Worm (Caenorhabditis elegans): Measurements from ENCODE around the gene srsx-16.
A peak's percentile ranks its signal among the peaks of the same experiment; 100 is the strongest.

The srsx-16 gene

DNA sequence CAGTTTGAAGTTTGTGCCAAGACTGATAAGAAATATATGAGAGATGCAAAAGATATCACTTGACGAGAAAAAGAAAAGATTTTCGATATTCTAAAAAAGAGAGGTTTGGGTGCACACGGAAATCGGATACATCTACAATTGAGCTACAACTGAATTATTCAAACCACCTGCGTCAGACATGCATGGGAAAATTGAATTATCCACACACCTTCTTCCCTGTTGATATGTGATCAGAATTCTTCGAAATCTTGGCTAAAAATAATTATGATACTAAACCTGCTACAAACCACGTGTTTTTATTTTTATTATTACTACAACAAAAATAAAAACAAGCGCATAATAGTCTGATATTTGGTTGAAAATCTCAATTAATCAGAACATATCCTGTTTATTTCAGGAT, 38.7 kb upstream of the srsx-16 start (continued):
- TF ChIP-seq lin-15B (tag; optimal IDR thresholded peaks at IDR 0.05) (no peak), nhr-85 (tag) (no peak), ceh-82 (tag; optimal IDR thresholded peaks at IDR 0.05) (no peak), egl-27 (tag; optimal IDR thresholded peaks at IDR 0.05) (no peak), pag-3 (tag; optimal IDR thresholded peaks at IDR 0.05; ENCODE audit: borderline replicate concordance, insufficient read depth) (no peak), nhr-237 (tag; optimal IDR thresholded peaks at IDR 0.05) (no peak), nhr-77 (tag; optimal IDR thresholded peaks at IDR 0.05) (no peak), swsn-7 (tag; optimal IDR thresholded peaks at IDR 0.05) (peak; percentile 23), ztf-4 (tag; optimal IDR thresholded peaks at IDR 0.05) (no peak), sup-37 (GFP tag; optimal IDR thresholded peaks at IDR 0.05) (no peak), lin-14 (GFP tag; optimal IDR thresholded peaks at IDR 0.05) (peak; percentile 23), unc-86 (tag; optimal IDR thresholded peaks at IDR 0.05) (peak; percentile 24), tbx-2 (tag; optimal IDR thresholded peaks at IDR 0.05) (no peak), mep-1 (tag; optimal IDR thresholded peaks at IDR 0.05) (no peak), ceh-88 (GFP tag; IDR thresholded peaks at IDR 0.05) (no peak), pqm-1 (tag; optimal IDR thresholded peaks at IDR 0.05) (no peak), ceh-8 (GFP tag; optimal IDR thresholded peaks at IDR 0.05) (no peak), pax-3 (tag; optimal IDR thresholded peaks at IDR 0.05) (no peak), efl-3 (GFP tag; optimal IDR thresholded peaks at IDR 0.05) (no peak), ces-1 (GFP tag; optimal IDR thresholded peaks at IDR 0.05) (no peak), zip-4 (GFP tag; optimal IDR thresholded peaks at IDR 0.05) (no peak), grh-1 (GFP tag; IDR thresholded peaks at IDR 0.05) (no peak), dsc-1 (tag; optimal IDR thresholded peaks at IDR 0.05) (peak; percentile 59), nhr-90 (tag; optimal IDR thresholded peaks at IDR 0.05; ENCODE audit: poor library complexity) (no peak), nhr-19 (GFP tag; conservative IDR thresholded peaks at IDR 0.05) (no peak), rnt-1 (tag; optimal IDR thresholded peaks at IDR 0.05) (no peak), nhr-28 (tag; optimal IDR thresholded peaks at IDR 0.05) (no peak), lin-13 (GFP tag; optimal IDR thresholded peaks at IDR 0.05) (no peak), C16A3.4 (tag; optimal IDR thresholded peaks at IDR 0.05) (no peak), isw-1 (GFP tag; IDR thresholded peaks at IDR 0.05) (no peak), elt-2 (tag; optimal IDR thresholded peaks at IDR 0.05) (peak; percentile 19), mef-2 (tag; optimal IDR thresholded peaks at IDR 0.05) (no peak), ama-1 (optimal IDR thresholded peaks at IDR 0.05) (no peak), nhr-12 (tag; optimal IDR thresholded peaks at IDR 0.05) (no peak), nhr-76 (tag; optimal IDR thresholded peaks at IDR 0.05) (no peak), nhr-20 (tag; optimal IDR thresholded peaks at IDR 0.05) (peak; percentile 31), xbp-1 (tag; optimal IDR thresholded peaks at IDR 0.05) (no peak), unc-62 (GFP tag; optimal IDR thresholded peaks at IDR 0.05) (no peak), blmp-1 (tag; optimal IDR thresholded peaks at IDR 0.05) (no peak), unc-130 (tag; optimal IDR thresholded peaks at IDR 0.05) (no peak), jun-1 (tag; optimal IDR thresholded peaks at IDR 0.05) (no peak), zag-1 (tag; optimal IDR thresholded peaks at IDR 0.05) (no peak), egl-13 (tag; optimal IDR thresholded peaks at IDR 0.05) (no peak), efl-1 (optimal IDR thresholded peaks at IDR 0.05) (no peak), efl-1 (GFP tag; optimal IDR thresholded peaks at IDR 0.05 in 1 of 2) (peak in 1 of 2 experiments; percentile 67)

DNA sequence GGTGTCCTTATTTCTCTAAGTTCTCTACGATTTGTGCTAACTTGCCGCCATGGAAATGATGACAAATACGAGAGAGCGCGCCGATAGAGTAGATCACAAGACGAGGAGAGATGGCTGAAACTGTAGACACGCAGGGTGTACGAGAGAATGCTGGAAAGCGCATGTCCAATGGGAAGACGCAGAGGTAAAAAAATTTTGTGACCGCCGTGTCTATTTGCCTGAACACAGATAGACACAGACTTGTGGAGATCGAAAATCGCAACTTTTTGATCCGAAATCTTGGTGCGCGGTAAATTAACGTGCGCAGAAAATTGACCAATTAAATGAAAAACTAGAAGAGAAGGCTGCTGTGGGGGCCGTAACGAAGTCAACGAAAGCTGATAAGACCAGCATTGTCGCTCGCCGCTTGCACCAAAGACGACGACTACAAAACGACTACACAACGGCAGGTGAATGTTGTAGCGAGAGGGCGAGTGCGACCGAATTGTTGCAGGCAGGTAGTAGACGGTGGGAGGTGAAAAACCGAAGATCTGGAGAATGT, 37.7 kb upstream of the srsx-16 start:
- TF ChIP-seq mdl-1 (tag; optimal IDR thresholded peaks at IDR 0.05) (peak in 1 of 2 experiments; percentile 82), sox-4 (tag; optimal IDR thresholded peaks at IDR 0.05) (no peak), nhr-237 (tag; optimal IDR thresholded peaks at IDR 0.05) (peak; percentile 45), unc-130 (tag; optimal IDR thresholded peaks at IDR 0.05) (peak; percentile 4), ces-1 (GFP tag; optimal IDR thresholded peaks at IDR 0.05) (no peak), xbp-1 (tag; optimal IDR thresholded peaks at IDR 0.05) (peak; percentile 71), zag-1 (tag; optimal IDR thresholded peaks at IDR 0.05) (no peak), swsn-7 (tag; optimal IDR thresholded peaks at IDR 0.05) (peak; percentile 81), nhr-76 (tag; optimal IDR thresholded peaks at IDR 0.05) (no peak), lin-13 (GFP tag; optimal IDR thresholded peaks at IDR 0.05) (peak; percentile 70), Y116A8C.19 (tag; optimal IDR thresholded peaks at IDR 0.05; ENCODE audit: borderline replicate concordance) (no peak), nhr-28 (tag; optimal IDR thresholded peaks at IDR 0.05) (peak; percentile 6), tlp-1 (tag; optimal IDR thresholded peaks at IDR 0.05) (no peak), efl-1 (optimal IDR thresholded peaks at IDR 0.05) (peak; percentile 72 to 81), efl-1 (GFP tag; optimal IDR thresholded peaks at IDR 0.05 in 1 of 2) (peak; percentile 39 to 93), ets-5 (GFP tag; IDR thresholded peaks at IDR 0.05) (no peak), grh-1 (GFP tag; IDR thresholded peaks at IDR 0.05) (peak; percentile 70), lir-3 (tag; optimal IDR thresholded peaks at IDR 0.05; ENCODE audit: poor library complexity) (peak; percentile 47), unc-86 (tag; optimal IDR thresholded peaks at IDR 0.05) (peak; percentile 1), ztf-4 (tag; optimal IDR thresholded peaks at IDR 0.05) (peak; percentile 31), C04F5.9 (tag; optimal IDR thresholded peaks at IDR 0.05) (peak; percentile 16), zip-4 (GFP tag; optimal IDR thresholded peaks at IDR 0.05) (no peak), rnt-1 (tag; optimal IDR thresholded peaks at IDR 0.05) (peak; percentile 71), nhr-77 (tag; optimal IDR thresholded peaks at IDR 0.05) (peak; percentile 92)

Data from whole organism, L1 larva.